Fruit fly (Drosophila melanogaster) whole organism, pupa: ENCODE data around the gene Chrac-14.

Source experiments
- CG10348 ChIP-seq: fragments of 200-800 bp; sonication (Bioruptor generic); IDR thresholded peaks from 2 replicates; pipeline ENCODE4 v1.3.6; 2022; ENCODE audit warnings: missing biosample characterization, missing genetic modification characterization
- CG12605 ChIP-seq: fragments of 200-800 bp; sonication (Bioruptor generic); IDR thresholded peaks from 2 replicates; pipeline ENCODE4 v1.3.6; 2022; ENCODE audit warnings: missing biosample characterization, missing genetic modification characterization
- CG13204 ChIP-seq: fragments of 200-800 bp; sonication (Bioruptor generic); optimal IDR thresholded peaks from 2 replicates; lab custom pipeline; 2018; ENCODE audit warnings: missing biosample characterization, mild to moderate bottlenecking, missing genetic modification characterization, moderate library complexity
- CG14655 ChIP-seq: fragments of 200-800 bp; sonication (Bioruptor generic); optimal IDR thresholded peaks from 3 replicates; lab custom pipeline; 2017; ENCODE audit warnings: mild to moderate bottlenecking, missing biosample characterization, missing genetic modification reagents, missing genetic modification characterization
- CG15710 ChIP-seq: fragments of 200-800 bp; sonication (Bioruptor generic); optimal IDR thresholded peaks from 2 replicates; lab custom pipeline; 2018; ENCODE audit warnings: missing biosample characterization, mild to moderate bottlenecking, missing genetic modification characterization, moderate library complexity
- CG17806 ChIP-seq: fragments of 200-800 bp; sonication (Bioruptor generic); optimal IDR thresholded peaks from 2 replicates; lab custom pipeline; 2018; ENCODE audit warnings: missing biosample characterization, mild to moderate bottlenecking, missing genetic modification characterization, moderate library complexity
- CG32121 ChIP-seq: fragments of 200-800 bp; sonication (Bioruptor generic); IDR thresholded peaks from 2 replicates; pipeline ENCODE4 v1.3.6; 2022; ENCODE audit warnings: missing biosample characterization, missing genetic modification characterization
- CG34367 ChIP-seq: fragments of 200-800 bp; sonication (Bioruptor generic); optimal IDR thresholded peaks from 2 replicates; lab custom pipeline; 2018; ENCODE audit warnings: missing biosample characterization, mild to moderate bottlenecking, missing genetic modification characterization
- CG4496 ChIP-seq: fragments of 200-800 bp; sonication (Bioruptor generic); IDR thresholded peaks from 3 replicates; pipeline ENCODE4 v1.3.6; 2022; ENCODE audit warnings: missing biosample characterization, missing genetic modification characterization
- CG8159 ChIP-seq: fragments of 200-800 bp; sonication (Bioruptor generic); optimal IDR thresholded peaks from 3 replicates; lab custom pipeline; 2018; ENCODE audit warnings: missing biosample characterization, mild to moderate bottlenecking, missing genetic modification characterization, moderate library complexity
- CG8301 ChIP-seq: fragments of 200-800 bp; sonication (Bioruptor generic); optimal IDR thresholded peaks from 2 replicates; lab custom pipeline; 2018; ENCODE audit warnings: missing biosample characterization, mild to moderate bottlenecking, missing genetic modification characterization
- CG9948 ChIP-seq: fragments of 200-800 bp; sonication (Bioruptor generic); optimal IDR thresholded peaks from 2 replicates; lab custom pipeline; 2018; ENCODE audit warnings: missing biosample characterization, mild to moderate bottlenecking, missing genetic modification characterization, moderate library complexity
- D1 ChIP-seq: fragments of 200-800 bp; sonication (Bioruptor generic); optimal IDR thresholded peaks from 2 replicates; lab custom pipeline; 2018; ENCODE audit warnings: missing biosample characterization, mild to moderate bottlenecking, missing genetic modification characterization, moderate library complexity
- EcR ChIP-seq: fragments of 200-800 bp; sonication (Bioruptor generic); optimal IDR thresholded peaks from 3 replicates; lab custom pipeline; 2019; ENCODE audit warnings: missing biosample characterization, missing genetic modification characterization, mild to moderate bottlenecking, moderate library complexity, missing genetic modification reagents
- Ets98B ChIP-seq: fragments of 200-800 bp; sonication (Bioruptor generic); IDR thresholded peaks from 2 replicates; pipeline ENCODE4 v1.3.6; 2022; ENCODE audit warnings: missing biosample characterization, missing genetic modification characterization
- Pif1A ChIP-seq: fragments of 200-800 bp; sonication (Bioruptor generic); optimal IDR thresholded peaks from 3 replicates; lab custom pipeline; 2016; ENCODE audit warnings: missing biosample characterization, missing genetic modification characterization
- Pif1B ChIP-seq: fragments of 200-800 bp; sonication (Bioruptor generic); optimal IDR thresholded peaks from 3 replicates; lab custom pipeline; 2016; ENCODE audit warnings: missing biosample characterization, missing genetic modification characterization
- Snoo ChIP-seq: fragments of 200-800 bp; sonication (Bioruptor generic); optimal IDR thresholded peaks from 3 replicates; lab custom pipeline; 2017; ENCODE audit warnings: missing biosample characterization, mild to moderate bottlenecking, missing genetic modification characterization, inconsistent platforms
- fd96Ca ChIP-seq: fragments of 200-800 bp; sonication (Bioruptor generic); IDR thresholded peaks from 3 replicates; pipeline ENCODE4 v1.3.6; 2022; ENCODE audit warnings: missing biosample characterization, missing genetic modification characterization
- gl ChIP-seq: fragments of 200-800 bp; sonication (Bioruptor generic); optimal IDR thresholded peaks from 2 replicates; lab custom pipeline; 2018; ENCODE audit warnings: missing biosample characterization, mild to moderate bottlenecking, missing genetic modification characterization
- rn ChIP-seq: fragments of 200-800 bp; sonication (Bioruptor generic); IDR thresholded peaks from 2 replicates; pipeline ENCODE4 v1.3.6; 2022; ENCODE audit warnings: missing biosample characterization, missing genetic modification characterization

Chrac-14 gene

dm6 chr2L:8473448-8473847 lies 36.2 kb downstream of the Chrac-14 start:
- TF ChIP-seq Snoo (tag; lab: Kevin White, UChicago) (peak; percentile 73), CG15710 (tag; lab: Kevin White, UChicago) (peak; percentile 79), CG17806 (peak; percentile 88), CG8159 (tag; lab: Kevin White, UChicago) (peak; percentile 88), EcR (GFP tag; lab: Kevin White, UChicago) (peak; percentile 32), rn (GFP tag; lab: Robert Waterston, UW) (peak; percentile 45; the same call in 1 of the 2 replicates), CG9948 (peak; percentile 80), CG8301 (tag; lab: Kevin White, UChicago) (peak; percentile 77), CG13204 (GFP tag; lab: Kevin White, UChicago) (peak; percentile 75), gl (tag; lab: Kevin White, UChicago) (peak; percentile 65), CG10348 (no peak), CG12605 (peak; percentile 56), CG4496 (GFP tag; lab: Robert Waterston, UW) (peak; percentile 81), CG34367 (peak; percentile 64), Pif1A (GFP tag; lab: Kevin White, UChicago) (peak; percentile 76), fd96Ca (peak; percentile 73), CG32121 (GFP tag; lab: Robert Waterston, UW) (peak; percentile 30; the same call in 1 of the 2 replicates), Ets98B (GFP tag; lab: Robert Waterston, UW) (peak; percentile 74), D1 (tag; lab: Kevin White, UChicago) (peak; percentile 51), CG14655 (GFP tag; lab: Kevin White, UChicago) (peak; percentile 82), Pif1B (GFP tag; lab: Kevin White, UChicago) (peak; percentile 80)

dm6 chr2L:8477049-8477448 lies 39.8 kb downstream of the Chrac-14 start, which contains the start of gene CheA29a:
CheA29a (plus strand) TSS chr2L:8477349.
- TF ChIP-seq CG15710 (tag; lab: Kevin White, UChicago) (no peak), D1 (tag; lab: Kevin White, UChicago) (no peak), Snoo (tag; lab: Kevin White, UChicago) (no peak)

dm6 chr2L:8477971-8478370 lies 40.8 kb downstream of the Chrac-14 start:
- TF ChIP-seq CG13204 (GFP tag; lab: Kevin White, UChicago) (no peak), CG14655 (GFP tag; lab: Kevin White, UChicago) (no peak), Pif1B (GFP tag; lab: Kevin White, UChicago) (no peak), CG9948 (no peak), Pif1A (GFP tag; lab: Kevin White, UChicago) (no peak), CG15710 (tag; lab: Kevin White, UChicago) (no peak), CG12605 (no peak), D1 (tag; lab: Kevin White, UChicago) (no peak), CG8159 (tag; lab: Kevin White, UChicago) (no peak), EcR (GFP tag; lab: Kevin White, UChicago) (no peak), CG8301 (tag; lab: Kevin White, UChicago) (no peak), CG4496 (GFP tag; lab: Robert Waterston, UW) (no peak), CG34367 (no peak)

- no peak for TF ChIP-seq Snoo (tag; lab: Kevin White, UChicago)
- TF ChIP-seq CG4496 (GFP tag; lab: Robert Waterston, UW): no peak
- TF ChIP-seq CG12605: no peak
- TF ChIP-seq CG9948: no peak
Observed at dm6 chr2L:8478379-8478778, 41.2 kb downstream of the Chrac-14 start.

- TF ChIP-seq CG13204 (GFP tag; lab: Kevin White, UChicago) (peak; percentile 97), CG17806 (peak; percentile 90), fd96Ca (peak; percentile 83), Ets98B (GFP tag; lab: Robert Waterston, UW) (peak; percentile 75), gl (tag; lab: Kevin White, UChicago) (peak; percentile 98), rn (GFP tag; lab: Robert Waterston, UW) (peak; percentile 51; the same call in 1 of the 2 replicates), CG14655 (GFP tag; lab: Kevin White, UChicago) (no peak), Pif1A (GFP tag; lab: Kevin White, UChicago) (peak; percentile 93), CG15710 (tag; lab: Kevin White, UChicago) (peak; percentile 89), Snoo (tag; lab: Kevin White, UChicago) (peak; percentile 61), CG8159 (tag; lab: Kevin White, UChicago) (peak; percentile 87), Pif1B (GFP tag; lab: Kevin White, UChicago) (peak; percentile 93), EcR (GFP tag; lab: Kevin White, UChicago) (peak; percentile 53), D1 (tag; lab: Kevin White, UChicago) (peak; percentile 91), CG4496 (GFP tag; lab: Robert Waterston, UW) (peak; percentile 87), CG9948 (peak; percentile 88), CG8301 (tag; lab: Kevin White, UChicago) (peak; percentile 72), CG32121 (GFP tag; lab: Robert Waterston, UW) (no peak), CG34367 (peak; percentile 91), CG12605 (peak; percentile 95), CG10348 (no peak)
Observed at dm6 chr2L:8478911-8479706, 41.9 kb downstream of the Chrac-14 start.

dm6 chr2L:8480825-8481224 lies 43.6 kb downstream of the Chrac-14 start:
- TF ChIP-seq Snoo (tag; lab: Kevin White, UChicago) (no peak), CG14655 (GFP tag; lab: Kevin White, UChicago) (no peak), CG10348 (no peak), CG17806 (no peak), CG15710 (tag; lab: Kevin White, UChicago) (no peak), CG8159 (tag; lab: Kevin White, UChicago) (no peak), CG32121 (GFP tag; lab: Robert Waterston, UW) (no peak), CG8301 (tag; lab: Kevin White, UChicago) (no peak), rn (GFP tag; lab: Robert Waterston, UW) (no peak), CG12605 (no peak), D1 (tag; lab: Kevin White, UChicago) (no peak), gl (tag; lab: Kevin White, UChicago) (no peak), Pif1A (GFP tag; lab: Kevin White, UChicago) (no peak), EcR (GFP tag; lab: Kevin White, UChicago) (no peak), CG4496 (GFP tag; lab: Robert Waterston, UW) (no peak), Pif1B (GFP tag; lab: Kevin White, UChicago) (no peak), Ets98B (GFP tag; lab: Robert Waterston, UW) (no peak)
